Fruit fly (Drosophila melanogaster): ENCODE measurements around the gene Dtd.

DNA sequence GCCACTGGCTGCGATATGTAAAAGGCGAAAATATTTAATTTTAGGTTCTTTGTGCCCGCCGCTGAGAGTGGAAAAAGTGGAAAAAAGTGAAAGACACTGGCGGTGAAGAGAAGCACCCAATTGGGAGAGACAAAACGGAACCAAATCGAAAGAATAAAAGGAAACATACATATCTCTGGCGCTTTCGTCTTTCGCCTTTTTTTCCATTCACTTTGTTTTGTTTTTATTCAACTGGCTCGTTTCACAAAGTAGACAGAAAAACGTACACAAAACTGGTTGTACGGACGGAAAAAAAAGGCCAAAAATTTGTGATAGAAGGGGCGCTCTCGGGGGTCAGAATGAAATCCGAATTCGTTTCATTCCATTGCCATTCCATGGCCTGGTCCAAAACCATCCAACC is 19.8 kb downstream of the Dtd start:
- TF ChIP-seq pan (optimal IDR thresholded peaks at IDR 0.05) (no peak), psq (optimal IDR thresholded peaks at IDR 0.05) (no peak), CG8478 (optimal IDR thresholded peaks at IDR 0.05) (no peak)

All from whole organism.